Worm (Caenorhabditis elegans): ENCODE measurements around the gene Y48C3A.12.

DNA sequence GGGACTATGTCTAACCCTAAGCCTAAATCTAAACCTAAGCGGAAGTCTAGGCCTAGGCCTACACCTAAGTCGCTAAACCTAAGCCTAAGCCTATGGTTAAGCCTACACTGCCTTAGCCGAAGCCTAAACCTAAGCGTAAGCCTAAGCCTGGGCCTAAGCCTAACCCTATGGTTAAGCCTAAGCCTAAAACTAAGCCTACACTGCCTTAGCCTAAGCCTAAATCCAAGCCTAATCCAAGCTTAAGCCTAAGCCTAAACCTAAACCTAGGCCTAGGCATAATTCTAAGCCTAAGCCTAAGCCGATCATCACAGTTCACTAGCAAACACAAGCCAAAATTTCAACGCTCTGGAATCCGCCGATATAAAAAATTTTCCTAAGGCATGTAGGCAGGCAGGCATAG lies 34.9 kb upstream of the Y48C3A.12 start:
- TF ChIP-seq alr-1 (tag; optimal IDR thresholded peaks at IDR 0.05; ENCODE audit: borderline replicate concordance), result no peak
- TF ChIP-seq ceh-82 (tag; optimal IDR thresholded peaks at IDR 0.05), result no peak
- TF ChIP-seq ztf-11 (tag; optimal IDR thresholded peaks at IDR 0.05), result no peak
- TF ChIP-seq nhr-237 (tag; optimal IDR thresholded peaks at IDR 0.05), result no peak
- no peak for TF ChIP-seq nhr-12 (tag; optimal IDR thresholded peaks at IDR 0.05)
- no peak for TF ChIP-seq ama-1 (optimal IDR thresholded peaks at IDR 0.05)
- TF ChIP-seq mdl-1 (tag; optimal IDR thresholded peaks at IDR 0.05), result no peak
